Worm (Caenorhabditis elegans) whole organism, L2 larva: Measurements from ENCODE around the gene T01D3.6.

Source experiments
- C34F6.9 ChIP-seq: fragments of 150-350 bp; optimal IDR thresholded peaks from 2 replicates; lab custom pipeline; 2014; ENCODE audit warnings: missing biosample characterization, missing genetic modification characterization
- R02D3.7 ChIP-seq: fragments of 150-350 bp; optimal IDR thresholded peaks from 2 replicates; lab custom pipeline; 2014; ENCODE audit warnings: missing biosample characterization, missing genetic modification characterization
- ZK546.5 ChIP-seq: sonication (generic microtip); optimal IDR thresholded peaks from 2 replicates; lab custom pipeline; 2017; ENCODE audit warnings: missing biosample characterization, missing genetic modification characterization
- blmp-1 ChIP-seq: sonication (generic microtip); optimal IDR thresholded peaks from 2 replicates; lab custom pipeline; 2017; ENCODE audit warnings: missing genetic modification characterization, mild to moderate bottlenecking, missing compliant biosample characterization, antibody characterized with exemption, moderate library complexity; ENCODE audit not compliant: insufficient read depth
- egl-27 ChIP-seq: sonication (generic microtip); optimal IDR thresholded peaks from 3 replicates; lab custom pipeline; 2017; ENCODE audit warnings: missing biosample characterization, missing genetic modification reagents, missing genetic modification characterization
- elt-3 ChIP-seq: sonication (generic microtip); optimal IDR thresholded peaks from 2 replicates; lab custom pipeline; 2017; ENCODE audit warnings: missing biosample characterization, missing genetic modification characterization
- lin-13 ChIP-seq: fragments of 150-350 bp; optimal IDR thresholded peaks from 2 replicates; lab custom pipeline; 2014; ENCODE audit warnings: missing biosample characterization, missing genetic modification reagents, missing genetic modification characterization
- mab-5 ChIP-seq: fragments of 150-350 bp; optimal IDR thresholded peaks from 2 replicates; lab custom pipeline; 2014; ENCODE audit warnings: missing biosample characterization, missing genetic modification characterization
- mdl-1 ChIP-seq, 2 experiments: fragments of 150-350 bp in 1 of 2; sonication (generic microtip) in 1 of 2; optimal IDR thresholded peaks; 2 replicates each; lab custom pipeline; 2017; ENCODE audit warnings: missing biosample characterization in 2 of 2, missing genetic modification characterization in 2 of 2
- nhr-25 ChIP-seq: fragments of 150-350 bp; sonication (generic microtip); optimal IDR thresholded peaks from 3 replicates; lab custom pipeline; 2014; ENCODE audit warnings: missing biosample characterization, missing genetic modification characterization
- nhr-6 ChIP-seq: fragments of 150-350 bp; optimal IDR thresholded peaks from 2 replicates; lab custom pipeline; 2014; ENCODE audit warnings: missing biosample characterization, missing genetic modification characterization
- skn-1 ChIP-seq: sonication (generic microtip); optimal IDR thresholded peaks from 2 replicates; lab custom pipeline; 2017; ENCODE audit warnings: missing biosample characterization, missing genetic modification characterization
- ztf-11 ChIP-seq: sonication (generic microtip); optimal IDR thresholded peaks from 2 replicates; lab custom pipeline; 2017; ENCODE audit warnings: missing biosample characterization, missing genetic modification characterization

DNA sequence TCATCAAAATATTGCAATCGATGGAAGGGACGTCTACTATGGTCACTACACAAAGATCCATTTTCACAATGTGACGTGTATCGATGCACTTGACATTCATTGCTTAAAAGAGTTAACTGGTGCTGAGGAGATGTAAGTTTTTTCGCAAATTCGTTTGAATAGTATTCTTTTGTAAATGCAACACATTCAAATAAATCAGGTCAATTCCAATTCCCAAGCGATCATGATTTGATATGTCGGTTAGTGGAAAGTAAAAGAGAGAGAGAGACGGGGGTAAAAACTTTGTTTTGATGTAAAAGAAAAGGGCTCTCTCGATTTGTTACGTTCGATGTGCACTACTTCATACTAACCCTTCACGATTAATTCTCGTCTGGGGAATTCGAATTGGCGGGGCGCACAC, 26.3 kb upstream of the T01D3.6 start:
- TF ChIP-seq blmp-1 (tag; lab: Kevin White, UChicago) (no peak), mdl-1 (tag; optimal IDR thresholded peaks at IDR 0.05; lab: Kevin White, UChicago) (no peak), R02D3.7 (tag; lab: Kevin White, UChicago) (no peak), egl-27 (tag; lab: Kevin White, UChicago) (no peak), elt-3 (tag; lab: Kevin White, UChicago) (no peak), nhr-6 (tag; lab: Kevin White, UChicago) (no peak), ztf-11 (tag; lab: Kevin White, UChicago) (no peak), mab-5 (tag; lab: Kevin White, UChicago) (no peak), ZK546.5 (tag; lab: Kevin White, UChicago) (no peak), skn-1 (tag; lab: Kevin White, UChicago) (no peak), C34F6.9 (no peak), lin-13 (GFP tag; lab: Kevin White, UChicago) (no peak), nhr-25 (tag; lab: Kevin White, UChicago) (no peak)
